Fruit fly (Drosophila melanogaster) whole organism, embryonic: ENCODE data around the gene beat-Ic.

Source experiments
- Asciz ChIP-seq: fragments of 200-800 bp; sonication (Bioruptor generic); optimal IDR thresholded peaks from 2 replicates; lab custom pipeline; 2017; ENCODE audit warnings: missing biosample characterization, mild to moderate bottlenecking, missing genetic modification characterization, missing genetic modification reagents
- Bdp1 ChIP-seq: fragments of 200-800 bp; sonication (Bioruptor generic); optimal IDR thresholded peaks from 3 replicates; lab custom pipeline; 2016; ENCODE audit warnings: missing biosample characterization, missing genetic modification characterization
- CG12236 ChIP-seq: fragments of 200-800 bp; sonication (Bioruptor generic); optimal IDR thresholded peaks from 2 replicates; lab custom pipeline; 2016; ENCODE audit warnings: missing biosample characterization, missing genetic modification characterization
- CG12769 ChIP-seq: fragments of 200-800 bp; sonication (Bioruptor generic); optimal IDR thresholded peaks from 2 replicates; lab custom pipeline; 2019; ENCODE audit warnings: missing biosample characterization, mild to moderate bottlenecking, missing genetic modification characterization, moderate library complexity
- Hr78 ChIP-seq, 2 experiments: fragments of 200-800 bp in 1 of 2; fragments of >200 bp in 1 of 2; sonication (Bioruptor generic) in 1 of 2; optimal IDR thresholded peaks; 2 replicates each; lab custom pipeline; 2017 to 2019; ENCODE audit warnings: missing biosample characterization in 2 of 2, missing genetic modification characterization in 2 of 2, mild to moderate bottlenecking in 1 of 2, moderate library complexity in 1 of 2
- NC2α ChIP-seq: fragments of 200-800 bp; sonication (Bioruptor generic); optimal IDR thresholded peaks from 2 replicates; lab custom pipeline; 2016; ENCODE audit warnings: missing biosample characterization, missing genetic modification characterization
- Ravus ChIP-seq: fragments of 200-800 bp; sonication (Bioruptor generic); IDR thresholded peaks from 2 replicates; pipeline ENCODE4 v1.3.6; 2022; ENCODE audit warnings: missing biosample characterization, missing genetic modification characterization
- caup ChIP-seq: fragments of 200-800 bp; sonication (Bioruptor generic); optimal IDR thresholded peaks from 3 replicates; lab custom pipeline; 2017; ENCODE audit warnings: missing biosample characterization, mild to moderate bottlenecking, missing genetic modification characterization, moderate library complexity; ENCODE audit not compliant: severe bottlenecking
- hbn ChIP-seq: fragments of 200-800 bp; sonication (Bioruptor generic); IDR thresholded peaks from 2 replicates; pipeline ENCODE4 v1.3.6; 2022; ENCODE audit warnings: missing biosample characterization, missing genetic modification characterization; ENCODE audit not compliant: partially characterized antibody
- trem ChIP-seq: fragments of 200-800 bp; optimal IDR thresholded peaks from 3 replicates; lab custom pipeline; 2019; ENCODE audit warnings: missing biosample characterization, mild to moderate bottlenecking, missing genetic modification characterization, moderate library complexity
- zfh1 ChIP-seq: fragments of 200-800 bp; sonication (Bioruptor generic); IDR thresholded peaks from 3 replicates; pipeline ENCODE4 v1.3.6; 2022; ENCODE audit warnings: missing biosample characterization, missing genetic modification characterization

DNA sequence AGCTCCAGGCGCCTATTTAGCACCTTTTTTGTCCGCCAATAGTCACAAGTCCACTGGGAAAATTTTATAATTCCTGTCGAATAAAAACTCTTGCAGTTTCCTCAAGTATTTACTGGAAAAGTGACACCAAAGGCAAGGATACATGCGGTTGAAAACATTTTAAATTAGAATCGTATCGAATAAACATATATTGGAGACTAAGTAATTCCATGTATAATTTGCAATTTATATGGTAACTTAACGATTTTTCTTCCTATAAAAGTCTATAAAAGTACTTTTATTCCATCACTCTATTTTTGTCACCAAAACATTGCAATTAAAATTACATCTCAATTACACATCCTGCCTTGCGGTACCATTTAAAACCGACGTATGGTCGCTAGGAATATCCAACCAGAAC is 3.5 kb downstream of the beat-Ic start, which contains the start of gene CG34167:
- TF ChIP-seq CG12769 (tag; lab: Kevin White, UChicago) = no peak
- no peak for TF ChIP-seq zfh1 (GFP tag; lab: Robert Waterston, UW)
- no peak for TF ChIP-seq Hr78 (GFP tag; optimal IDR thresholded peaks at IDR 0.05; lab: Kevin White, UChicago)
- no peak for TF ChIP-seq Asciz (GFP tag; lab: Kevin White, UChicago)
- no peak for TF ChIP-seq NC2α
- TF ChIP-seq hbn (GFP tag; lab: Robert Waterston, UW) = no peak
- no peak for TF ChIP-seq Ravus (GFP tag; lab: Robert Waterston, UW)
- TF ChIP-seq trem (tag; lab: Kevin White, UChicago) = no peak
- no peak for TF ChIP-seq CG12236 (GFP tag; lab: Kevin White, UChicago)
- TF ChIP-seq caup = no peak
- TF ChIP-seq Bdp1 (GFP tag; lab: Kevin White, UChicago) = no peak
